Worm (Caenorhabditis elegans) whole organism, late embryonic: ENCODE results near the gene F18A1.7.
A peak's percentile ranks its signal among the peaks of the same experiment; 100 is the strongest.

Source experiments
- C38D4.7 ChIP-seq: fragments of 200-800 bp; sonication (Bioruptor generic); optimal IDR thresholded peaks from 2 replicates; lab custom pipeline; 2018; ENCODE audit warnings: mild to moderate bottlenecking, missing genetic modification characterization, moderate library complexity, missing compliant biosample characterization
- F13H6.1 ChIP-seq: sonication (generic microtip); optimal IDR thresholded peaks from 2 replicates; lab custom pipeline; 2016; ENCODE audit warnings: missing genetic modification characterization, missing compliant biosample characterization
- K02D7.2 ChIP-seq: sonication (generic microtip); optimal IDR thresholded peaks from 2 replicates; lab custom pipeline; 2017; ENCODE audit warnings: mild to moderate bottlenecking, missing genetic modification characterization, missing compliant biosample characterization
- K09A11.1 ChIP-seq: sonication (generic microtip); optimal IDR thresholded peaks from 2 replicates; lab custom pipeline; 2017; ENCODE audit warnings: antibody characterized with exemption, mild to moderate bottlenecking, missing genetic modification characterization, missing compliant biosample characterization; ENCODE audit not compliant: insufficient read depth
- T23F11.4 ChIP-seq: fragments of 200-800 bp; sonication (Bioruptor generic); optimal IDR thresholded peaks from 2 replicates; lab custom pipeline; 2018; ENCODE audit warnings: mild to moderate bottlenecking, missing genetic modification characterization, missing compliant biosample characterization
- ahr-1 ChIP-seq: sonication (generic microtip); optimal IDR thresholded peaks from 2 replicates; lab custom pipeline; 2016; ENCODE audit warnings: missing genetic modification characterization, missing compliant biosample characterization
- ceh-14 ChIP-seq: sonication (generic microtip); optimal IDR thresholded peaks from 2 replicates; lab custom pipeline; 2016; ENCODE audit warnings: missing genotype, missing genetic modification characterization, missing compliant biosample characterization
- ceh-18 ChIP-seq: sonication (generic microtip); optimal IDR thresholded peaks from 2 replicates; lab custom pipeline; 2016; ENCODE audit warnings: missing genetic modification characterization, missing compliant biosample characterization
- ceh-24 ChIP-seq: sonication (generic microtip); optimal IDR thresholded peaks from 2 replicates; lab custom pipeline; 2016; ENCODE audit warnings: mild to moderate bottlenecking, missing genetic modification characterization, missing compliant biosample characterization
- ceh-31 ChIP-seq: sonication (generic microtip); optimal IDR thresholded peaks from 2 replicates; lab custom pipeline; 2016; ENCODE audit warnings: missing genetic modification characterization, missing compliant biosample characterization
- ceh-34 ChIP-seq: sonication (generic microtip); optimal IDR thresholded peaks from 2 replicates; lab custom pipeline; 2016; ENCODE audit warnings: mild to moderate bottlenecking, missing genetic modification characterization, missing compliant biosample characterization
- ceh-48 ChIP-seq: sonication (generic microtip); optimal IDR thresholded peaks from 2 replicates; lab custom pipeline; 2016; ENCODE audit warnings: missing genetic modification characterization, inconsistent platforms, missing compliant biosample characterization
- ceh-9 ChIP-seq: sonication (generic microtip); optimal IDR thresholded peaks from 2 replicates; lab custom pipeline; 2016; ENCODE audit warnings: mild to moderate bottlenecking, missing genetic modification characterization, inconsistent platforms, missing compliant biosample characterization
- che-1 ChIP-seq: sonication (generic microtip); optimal IDR thresholded peaks from 2 replicates; lab custom pipeline; 2016; ENCODE audit warnings: mild to moderate bottlenecking, missing genetic modification characterization, missing compliant biosample characterization
- elt-2 ChIP-seq: sonication (generic microtip); optimal IDR thresholded peaks from 2 replicates; lab custom pipeline; 2016; ENCODE audit warnings: missing genetic modification reagents, missing genetic modification characterization, missing compliant biosample characterization
- ets-4 ChIP-seq: sonication (generic microtip); optimal IDR thresholded peaks from 2 replicates; lab custom pipeline; 2016; ENCODE audit warnings: missing genetic modification characterization, missing compliant biosample characterization
- fax-1 ChIP-seq: sonication (generic microtip); optimal IDR thresholded peaks from 2 replicates; lab custom pipeline; 2016; ENCODE audit warnings: missing genotype, missing genetic modification characterization, missing compliant biosample characterization
- fkh-6 ChIP-seq: sonication (generic microtip); optimal IDR thresholded peaks from 2 replicates; lab custom pipeline; 2016; ENCODE audit warnings: missing genetic modification characterization, missing compliant biosample characterization
- gmeb-2 ChIP-seq: sonication (generic microtip); optimal IDR thresholded peaks from 2 replicates; lab custom pipeline; 2016; ENCODE audit warnings: missing genetic modification characterization, inconsistent platforms, missing compliant biosample characterization
- hlh-13 ChIP-seq: fragments of 200-800 bp; sonication (Bioruptor generic); optimal IDR thresholded peaks from 2 replicates; lab custom pipeline; 2018; ENCODE audit warnings: mild to moderate bottlenecking, missing genetic modification characterization, missing compliant biosample characterization
- hlh-15 ChIP-seq: sonication (generic microtip); optimal IDR thresholded peaks from 2 replicates; lab custom pipeline; 2016; ENCODE audit warnings: missing genetic modification characterization, missing compliant biosample characterization
- hlh-30 ChIP-seq: sonication (generic microtip); optimal IDR thresholded peaks from 2 replicates; lab custom pipeline; 2017; ENCODE audit warnings: antibody characterized with exemption, missing genetic modification characterization, missing compliant biosample characterization; ENCODE audit not compliant: insufficient read depth
- hlh-6 ChIP-seq: sonication (generic microtip); optimal IDR thresholded peaks from 2 replicates; lab custom pipeline; 2016; ENCODE audit warnings: missing genotype, missing genetic modification characterization, missing compliant biosample characterization
- mec-3 ChIP-seq: sonication (generic microtip); optimal IDR thresholded peaks from 2 replicates; lab custom pipeline; 2016; ENCODE audit warnings: borderline replicate concordance, missing genetic modification characterization, missing compliant biosample characterization
- nfya-1 ChIP-seq: sonication (generic microtip); optimal IDR thresholded peaks from 2 replicates; lab custom pipeline; 2017; ENCODE audit warnings: missing genetic modification characterization, mild to moderate bottlenecking, missing compliant biosample characterization, antibody characterized with exemption, moderate library complexity
- nhr-232 ChIP-seq: sonication (generic microtip); optimal IDR thresholded peaks from 2 replicates; lab custom pipeline; 2016; ENCODE audit warnings: missing genetic modification characterization, missing compliant biosample characterization
- pag-3 ChIP-seq: sonication (generic microtip); optimal IDR thresholded peaks from 2 replicates; lab custom pipeline; 2016; ENCODE audit warnings: missing compliant biosample characterization, missing genetic modification characterization, borderline replicate concordance
- pat-9 ChIP-seq: fragments of 200-800 bp; sonication (Bioruptor generic); optimal IDR thresholded peaks from 2 replicates; lab custom pipeline; 2018; ENCODE audit warnings: mild to moderate bottlenecking, missing genetic modification characterization, moderate library complexity, missing compliant biosample characterization
- pax-1 ChIP-seq: fragments of 150-350 bp; optimal IDR thresholded peaks from 2 replicates; lab custom pipeline; 2014; ENCODE audit warnings: missing biosample characterization, missing genetic modification characterization
- pros-1 ChIP-seq: fragments of 150-350 bp; optimal IDR thresholded peaks from 2 replicates; lab custom pipeline; 2014; ENCODE audit warnings: missing biosample characterization, missing genetic modification reagents, missing genetic modification characterization
- ref-2 ChIP-seq: sonication (generic microtip); optimal IDR thresholded peaks from 2 replicates; lab custom pipeline; 2016; ENCODE audit warnings: missing genetic modification characterization, missing compliant biosample characterization
- sdc-2 ChIP-seq: sonication (generic microtip); optimal IDR thresholded peaks from 2 replicates; lab custom pipeline; 2016; ENCODE audit warnings: missing genotype, missing genetic modification characterization, missing compliant biosample characterization
- tbx-2 ChIP-seq: sonication (generic microtip); optimal IDR thresholded peaks from 2 replicates; lab custom pipeline; 2016; ENCODE audit warnings: missing genetic modification characterization, missing compliant biosample characterization
- unc-42 ChIP-seq: sonication (generic microtip); optimal IDR thresholded peaks from 2 replicates; lab custom pipeline; 2016; ENCODE audit warnings: missing genotype, missing genetic modification characterization, missing compliant biosample characterization
- unc-86 ChIP-seq: sonication (generic microtip); optimal IDR thresholded peaks from 2 replicates; lab custom pipeline; 2016; ENCODE audit warnings: missing genetic modification characterization, missing compliant biosample characterization
- zip-5 ChIP-seq: sonication (generic microtip); optimal IDR thresholded peaks from 2 replicates; lab custom pipeline; 2016; ENCODE audit warnings: missing genetic modification characterization, missing compliant biosample characterization

The F18A1.7 gene

ce11 chrII:7697156-7697555 is 33.6 kb upstream of the F18A1.7 start:
- TF ChIP-seq pros-1 (no peak), zip-5 (no peak), unc-42 (no peak), tbx-2 (tag; lab: Kevin White, UChicago) (no peak), nhr-232 (tag; lab: Kevin White, UChicago) (no peak), hlh-30 (tag; lab: Kevin White, UChicago) (no peak), che-1 (tag; lab: Kevin White, UChicago) (no peak), ceh-9 (tag; lab: Kevin White, UChicago) (no peak), ahr-1 (tag; lab: Kevin White, UChicago) (no peak), fkh-6 (tag; lab: Kevin White, UChicago) (no peak), ets-4 (tag; lab: Kevin White, UChicago) (no peak), ceh-31 (tag; lab: Kevin White, UChicago) (no peak), mec-3 (no peak), fax-1 (tag; lab: Kevin White, UChicago) (no peak), ceh-34 (tag; lab: Kevin White, UChicago) (no peak), elt-2 (no peak), hlh-13 (GFP tag; lab: Kevin White, UChicago) (no peak), T23F11.4 (GFP tag; lab: Kevin White, UChicago) (no peak), nfya-1 (tag; lab: Kevin White, UChicago) (no peak), ceh-48 (no peak)

- TF ChIP-seq F13H6.1 (tag; lab: Kevin White, UChicago): no peak
- TF ChIP-seq pax-1 (tag; lab: Kevin White, UChicago): no peak
- TF ChIP-seq K02D7.2: no peak
- TF ChIP-seq nfya-1 (tag; lab: Kevin White, UChicago): no peak
- TF ChIP-seq pag-3: no peak
- TF ChIP-seq pat-9 (tag; lab: Kevin White, UChicago): no peak
- TF ChIP-seq unc-42: no peak
- peak; percentile 70 for TF ChIP-seq elt-2
These were observed 32.1 kb upstream of the F18A1.7 start for ce11 chrII:7695636-7696035.

ce11 chrII:7694745-7695144 is 31.2 kb upstream of the F18A1.7 start:
- peak; percentile 1 for TF ChIP-seq elt-2
- TF ChIP-seq hlh-15 (tag; lab: Kevin White, UChicago): no peak
- no peak for TF ChIP-seq tbx-2 (tag; lab: Kevin White, UChicago)

DNA sequence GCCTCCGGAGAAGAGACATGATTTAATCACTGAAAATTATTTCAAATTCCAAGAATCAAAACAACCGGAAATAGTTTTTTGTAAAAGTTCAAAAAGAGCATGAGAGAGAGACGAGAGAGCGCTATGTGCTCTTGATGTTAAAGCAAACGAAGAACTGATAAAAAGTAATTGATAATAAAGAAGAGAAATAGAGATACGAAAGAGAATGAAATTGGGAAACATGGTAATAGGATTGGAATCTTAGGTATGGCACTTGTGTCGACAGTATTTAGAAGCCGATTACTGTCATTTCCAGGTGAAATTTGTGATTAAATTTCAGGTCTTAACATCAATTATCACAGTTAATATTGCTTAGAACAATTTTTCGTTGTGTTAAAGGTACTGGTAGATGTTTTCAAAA is 30.4 kb upstream of the F18A1.7 start, which contains the start of gene nhx-2:
Gene nhx-2 (minus strand): TSS at position 29 of the 400 bp plus-strand sequence.
- peak; percentile 64 for TF ChIP-seq elt-2
- TF ChIP-seq hlh-15 (tag; lab: Kevin White, UChicago): no peak

DNA sequence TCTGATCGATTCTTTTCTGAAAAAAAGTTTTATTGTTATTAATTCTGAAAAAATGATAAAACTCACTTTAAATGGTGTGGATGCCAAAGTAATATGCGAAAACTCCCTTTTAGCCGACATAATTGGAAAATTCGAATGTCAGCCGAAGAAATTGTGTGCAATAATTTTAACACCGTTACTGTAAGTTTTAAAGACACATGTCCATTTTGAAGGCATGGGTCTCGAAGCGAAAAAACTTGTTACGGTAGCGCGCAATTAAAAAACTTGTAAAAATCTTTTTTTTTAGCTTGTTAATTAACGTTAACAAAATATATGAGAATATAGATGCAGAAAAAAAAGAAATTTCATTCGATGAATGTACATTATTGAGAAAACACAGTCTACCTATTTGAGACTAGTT is 26.8 kb upstream of the F18A1.7 start, which contains the start of gene pid-1:
Gene pid-1 (minus strand): TSS at position 173 of the 400 bp plus-strand sequence.
- TF ChIP-seq sdc-2 (tag; lab: Kevin White, UChicago): no peak
- TF ChIP-seq nfya-1 (tag; lab: Kevin White, UChicago): no peak
- no peak for TF ChIP-seq hlh-13 (GFP tag; lab: Kevin White, UChicago)
- no peak for TF ChIP-seq fax-1 (tag; lab: Kevin White, UChicago)
- TF ChIP-seq K09A11.1 (tag; lab: Kevin White, UChicago): no peak
- TF ChIP-seq C38D4.7 (GFP tag; lab: Kevin White, UChicago): no peak
- TF ChIP-seq pag-3: no peak
- TF ChIP-seq ceh-14 (tag; lab: Kevin White, UChicago): no peak
- no peak for TF ChIP-seq ceh-24 (tag; lab: Kevin White, UChicago)
- no peak for TF ChIP-seq gmeb-2 (tag; lab: Kevin White, UChicago)
- TF ChIP-seq elt-2: no peak
- no peak for TF ChIP-seq ceh-48
- no peak for TF ChIP-seq ref-2
- TF ChIP-seq ceh-18 (tag; lab: Kevin White, UChicago): no peak
- TF ChIP-seq hlh-6 (tag; lab: Kevin White, UChicago): no peak
- TF ChIP-seq unc-86: no peak
